Fruit fly (Drosophila melanogaster) whole organism, embryonic: ENCODE data around the gene CG33172.

ENCODE experiments used
- Aef1 ChIP-seq: fragments of 200-800 bp; sonication (Bioruptor generic); IDR thresholded peaks from 3 replicates; pipeline ENCODE4 v1.3.6; 2022; ENCODE audit warnings: missing biosample characterization, missing genetic modification characterization
- Awh ChIP-seq: fragments of 200-800 bp; sonication (Bioruptor generic); IDR thresholded peaks from 2 replicates; pipeline ENCODE4, ENCODE4 v1.3.6; 2022; ENCODE audit warnings: missing biosample characterization, missing genetic modification characterization
- CG10366 ChIP-seq: fragments of 200-800 bp; sonication (Bioruptor generic); IDR thresholded peaks from 2 replicates; pipeline ENCODE4 v1.3.6; 2022; ENCODE audit warnings: missing biosample characterization, missing genetic modification characterization
- CG10979 ChIP-seq: fragments of 200-800 bp; sonication (Bioruptor generic); optimal IDR thresholded peaks from 2 replicates; lab custom pipeline; 2018; ENCODE audit warnings: missing biosample characterization, mild to moderate bottlenecking, missing genetic modification characterization, moderate library complexity
- CG11456 ChIP-seq: fragments of 200-800 bp; sonication (Bioruptor generic); IDR thresholded peaks from 3 replicates; pipeline ENCODE4 v1.3.6; 2022; ENCODE audit warnings: missing biosample characterization, missing genetic modification characterization
- CG14710 ChIP-seq: fragments of 200-800 bp; sonication (Bioruptor generic); optimal IDR thresholded peaks from 3 replicates; lab custom pipeline; 2019; ENCODE audit warnings: missing biosample characterization, mild to moderate bottlenecking, missing genetic modification characterization, moderate library complexity
- CG14965 ChIP-seq: fragments of 200-800 bp; sonication (Bioruptor generic); optimal IDR thresholded peaks from 2 replicates; lab custom pipeline; 2016; ENCODE audit warnings: missing biosample characterization, missing genetic modification characterization, borderline replicate concordance
- CG16779 ChIP-seq: fragments of 200-800 bp; sonication (Bioruptor generic); IDR thresholded peaks from 2 replicates; pipeline ENCODE4 v1.3.6; 2022; ENCODE audit warnings: missing biosample characterization, missing genetic modification characterization
- CG17186 ChIP-seq: fragments of 200-800 bp; sonication (Bioruptor generic); optimal IDR thresholded peaks from 3 replicates; lab custom pipeline; 2017; ENCODE audit warnings: missing biosample characterization, missing genetic modification reagents, missing genetic modification characterization
- CG2129 ChIP-seq: fragments of 200-800 bp; sonication (Bioruptor generic); IDR thresholded peaks from 2 replicates; pipeline ENCODE4 v1.3.6; 2022; ENCODE audit warnings: missing biosample characterization, missing genetic modification characterization; ENCODE audit not compliant: partially characterized antibody
- CG2875 ChIP-seq: fragments of 200-800 bp; sonication (Bioruptor generic); optimal IDR thresholded peaks from 2 replicates; lab custom pipeline; 2017; ENCODE audit warnings: missing biosample characterization, mild to moderate bottlenecking, missing genetic modification characterization, missing genetic modification reagents
- CG30431 ChIP-seq: fragments of 200-800 bp; sonication (Bioruptor generic); optimal IDR thresholded peaks from 2 replicates; lab custom pipeline; 2017; ENCODE audit warnings: missing biosample characterization, missing genetic modification characterization
- CG3726 ChIP-seq: fragments of 200-800 bp; sonication (Bioruptor generic); IDR thresholded peaks from 3 replicates; pipeline ENCODE4, ENCODE4 v1.3.6; 2022; ENCODE audit warnings: missing biosample characterization, missing genetic modification characterization
- CG4282 ChIP-seq: fragments of 200-800 bp; sonication (Bioruptor generic); optimal IDR thresholded peaks from 2 replicates; lab custom pipeline; 2016; ENCODE audit warnings: missing biosample characterization, missing genetic modification characterization
- CG6689 ChIP-seq: fragments of 200-800 bp; sonication (Bioruptor generic); IDR thresholded peaks from 2 replicates; pipeline ENCODE4 v1.3.6; 2022; ENCODE audit warnings: missing biosample characterization, missing genetic modification characterization
- CG6854 ChIP-seq: fragments of 200-800 bp; sonication (Bioruptor generic); optimal IDR thresholded peaks from 3 replicates; lab custom pipeline; 2017; ENCODE audit warnings: missing biosample characterization, mild to moderate bottlenecking, missing genetic modification characterization
- CG7372 ChIP-seq: fragments of 200-800 bp; sonication (Bioruptor generic); IDR thresholded peaks from 2 replicates; pipeline ENCODE4 v1.3.6; 2022; ENCODE audit warnings: missing biosample characterization, missing genetic modification characterization
- CG7556 ChIP-seq: fragments of 200-800 bp; sonication (Bioruptor generic); optimal IDR thresholded peaks from 2 replicates; lab custom pipeline; 2017; ENCODE audit warnings: missing biosample characterization, mild to moderate bottlenecking, missing genetic modification characterization
- CG8359 ChIP-seq: fragments of 200-800 bp; sonication (Bioruptor generic); optimal IDR thresholded peaks from 2 replicates; lab custom pipeline; 2017; ENCODE audit warnings: missing biosample characterization, mild to moderate bottlenecking, missing genetic modification characterization, borderline replicate concordance
- CG8944 ChIP-seq: fragments of 200-800 bp; sonication (Bioruptor generic); optimal IDR thresholded peaks from 3 replicates; lab custom pipeline; 2016; ENCODE audit warnings: missing biosample characterization, missing genetic modification characterization
- CTCF ChIP-seq: fragments of 200-800 bp; sonication (Bioruptor generic); optimal IDR thresholded peaks from 2 replicates; lab custom pipeline; 2017; ENCODE audit warnings: missing biosample characterization, mild to moderate bottlenecking, missing genetic modification characterization, moderate library complexity
- ERR ChIP-seq: fragments of 200-800 bp; sonication (Bioruptor generic); optimal IDR thresholded peaks from 2 replicates; lab custom pipeline; 2016; ENCODE audit warnings: missing biosample characterization, missing genetic modification characterization
- Eip74EF ChIP-seq, 2 experiments: fragments of 200-800 bp in 1 of 2; fragments of >200 bp in 1 of 2; sonication (Bioruptor generic) in 1 of 2; optimal IDR thresholded peaks; 2 replicates each; lab custom pipeline; 2017 to 2019; ENCODE audit warnings: missing biosample characterization in 2 of 2, missing genetic modification characterization in 2 of 2, mild to moderate bottlenecking in 1 of 2, moderate library complexity in 1 of 2
- Fer3 ChIP-seq: fragments of 200-800 bp; sonication (Bioruptor generic); optimal IDR thresholded peaks from 2 replicates; lab custom pipeline; 2018; ENCODE audit warnings: missing biosample characterization, mild to moderate bottlenecking, missing genetic modification characterization, moderate library complexity
- Gug ChIP-seq: fragments of 200-800 bp; sonication (Bioruptor generic); IDR thresholded peaks from 4 replicates; pipeline ENCODE4 v1.3.6; 2022; ENCODE audit warnings: missing biosample characterization, missing genetic modification characterization
- Kr ChIP-seq: fragments of 200-800 bp; sonication (Bioruptor generic); optimal IDR thresholded peaks from 2 replicates; lab custom pipeline; 2017; ENCODE audit warnings: missing biosample characterization, mild to moderate bottlenecking, missing genetic modification characterization
- Meics ChIP-seq: fragments of 200-800 bp; sonication (Bioruptor generic); optimal IDR thresholded peaks from 2 replicates; lab custom pipeline; 2017; ENCODE audit warnings: missing biosample characterization, mild to moderate bottlenecking, missing genetic modification characterization
- Opbp ChIP-seq: fragments of 200-800 bp; sonication (Bioruptor generic); IDR thresholded peaks from 3 replicates; pipeline ENCODE4 v1.3.6; 2022; ENCODE audit warnings: missing biosample characterization, missing genetic modification characterization; ENCODE audit not compliant: partially characterized antibody
- PHDP ChIP-seq: fragments of 200-800 bp; sonication (Bioruptor generic); optimal IDR thresholded peaks from 3 replicates; lab custom pipeline; 2018; ENCODE audit warnings: missing biosample characterization, mild to moderate bottlenecking, missing genetic modification characterization, moderate library complexity
- Usf ChIP-seq: fragments of 200-800 bp; sonication (Bioruptor generic); optimal IDR thresholded peaks from 2 replicates; lab custom pipeline; 2017; ENCODE audit warnings: missing genotype, missing biosample characterization, missing genetic modification characterization
- Vsx1 ChIP-seq: fragments of 200-800 bp; sonication (Bioruptor generic); optimal IDR thresholded peaks from 2 replicates; lab custom pipeline; 2017; ENCODE audit warnings: missing biosample characterization, mild to moderate bottlenecking, missing genetic modification characterization, missing genetic modification reagents
- amos ChIP-seq: fragments of 200-800 bp; sonication (Bioruptor generic); IDR thresholded peaks from 2 replicates; pipeline ENCODE4 v1.3.6; 2022; ENCODE audit warnings: missing biosample characterization, missing genetic modification characterization; ENCODE audit not compliant: partially characterized antibody
- ase ChIP-seq: fragments of 200-800 bp; sonication (Bioruptor generic); IDR thresholded peaks from 3 replicates; pipeline ENCODE4 v1.3.6; 2022; ENCODE audit warnings: missing biosample characterization, missing genetic modification characterization
- ato ChIP-seq: fragments of 200-800 bp; sonication (Bioruptor generic); IDR thresholded peaks from 2 replicates; pipeline ENCODE4 v1.3.6; 2022; ENCODE audit warnings: missing biosample characterization, missing genetic modification characterization; ENCODE audit not compliant: partially characterized antibody
- cad ChIP-seq: fragments of >200 bp; optimal IDR thresholded peaks from 2 replicates; lab custom pipeline; 2017; ENCODE audit warnings: missing biosample characterization, missing genetic modification characterization
- chif ChIP-seq, 2 experiments: fragments of 200-800 bp; sonication (Bioruptor generic); optimal IDR thresholded peaks; 3 replicates each; lab custom pipeline; 2016; ENCODE audit warnings: missing biosample characterization in 2 of 2, missing genetic modification characterization in 2 of 2
- disco-r ChIP-seq: fragments of 200-800 bp; sonication (Bioruptor generic); optimal IDR thresholded peaks from 2 replicates; lab custom pipeline; 2016; ENCODE audit warnings: missing biosample characterization, missing genetic modification characterization
- dm ChIP-seq: fragments of 200-800 bp; sonication (Bioruptor generic); optimal IDR thresholded peaks from 3 replicates; lab custom pipeline; 2016; ENCODE audit warnings: missing biosample characterization, missing genetic modification characterization
- fd102C ChIP-seq: fragments of 200-800 bp; sonication (Bioruptor generic); optimal IDR thresholded peaks from 2 replicates; lab custom pipeline; 2018; ENCODE audit warnings: missing biosample characterization, mild to moderate bottlenecking, missing genetic modification characterization, moderate library complexity
- gsb-n ChIP-seq: fragments of 200-800 bp; sonication (Bioruptor generic); optimal IDR thresholded peaks from 3 replicates; lab custom pipeline; 2018; ENCODE audit warnings: missing biosample characterization, mild to moderate bottlenecking, missing genetic modification characterization
- insv ChIP-seq, 2 experiments: fragments of 200-800 bp; sonication (Bioruptor generic); optimal IDR thresholded peaks; 3 replicates each; lab custom pipeline; 2016 to 2018; ENCODE audit warnings: missing biosample characterization in 2 of 2, missing genetic modification characterization in 2 of 2
- mam ChIP-seq: fragments of 200-800 bp; sonication (Bioruptor generic); optimal IDR thresholded peaks from 3 replicates; lab custom pipeline; 2016; ENCODE audit warnings: missing biosample characterization, missing genetic modification characterization
- nerfin-1 ChIP-seq: fragments of 200-800 bp; sonication (Bioruptor generic); optimal IDR thresholded peaks from 3 replicates; lab custom pipeline; 2019; ENCODE audit warnings: missing biosample characterization, mild to moderate bottlenecking, missing genetic modification characterization, moderate library complexity
- nerfin-2 ChIP-seq: fragments of 200-800 bp; sonication (Bioruptor generic); IDR thresholded peaks from 2 replicates; pipeline ENCODE4 v1.3.6; 2022; ENCODE audit warnings: missing biosample characterization, missing genetic modification characterization; ENCODE audit not compliant: partially characterized antibody
- pho ChIP-seq: fragments of 200-800 bp; sonication (Bioruptor generic); optimal IDR thresholded peaks from 2 replicates; lab custom pipeline; 2016; ENCODE audit warnings: missing biosample characterization, missing genetic modification characterization
- pzg ChIP-seq: fragments of 200-800 bp; sonication (Bioruptor generic); optimal IDR thresholded peaks from 3 replicates; lab custom pipeline; 2018; ENCODE audit warnings: missing biosample characterization, mild to moderate bottlenecking, missing genetic modification characterization, moderate library complexity
- repo ChIP-seq: fragments of 200-800 bp; sonication (Bioruptor generic); optimal IDR thresholded peaks from 2 replicates; lab custom pipeline; 2016; ENCODE audit warnings: missing biosample characterization, missing genetic modification characterization
- twi ChIP-seq: fragments of 200-800 bp; optimal IDR thresholded peaks from 2 replicates; lab custom pipeline; 2019; ENCODE audit warnings: missing biosample characterization, mild to moderate bottlenecking, missing genetic modification characterization, moderate library complexity
- wor ChIP-seq: fragments of 200-800 bp; sonication (Bioruptor generic); IDR thresholded peaks from 2 replicates; pipeline ENCODE4 v1.3.6; 2022; ENCODE audit warnings: missing biosample characterization, missing genetic modification characterization

The CG33172 gene

dm6 chrX:15788235-15789187 is 19.0 kb downstream of the CG33172 start, which contains the start of gene Rhp (continued):
- no peak for TF ChIP-seq repo (GFP tag; lab: Kevin White, UChicago)
- TF ChIP-seq CG17186 (GFP tag; lab: Kevin White, UChicago): no peak
- no peak for TF ChIP-seq CG6854 (GFP tag; lab: Kevin White, UChicago)
- TF ChIP-seq CG2875 (GFP tag; lab: Kevin White, UChicago): peak; percentile 46
- no peak for TF ChIP-seq Usf
- TF ChIP-seq CG8944 (GFP tag; lab: Kevin White, UChicago): no peak
- TF ChIP-seq chif (GFP tag; optimal IDR thresholded peaks at IDR 0.05; lab: Kevin White, UChicago): no peak
- no peak for TF ChIP-seq ase (GFP tag; lab: Robert Waterston, UW)
- TF ChIP-seq CG4282: no peak
- TF ChIP-seq CG6689: no peak
- TF ChIP-seq amos: peak; percentile 54; the same call in 1 of the 2 replicates
- peak; percentile 47 for TF ChIP-seq CG14710
- peak; percentile 25 for TF ChIP-seq CG8359 (GFP tag; lab: Kevin White, UChicago)
- no peak for TF ChIP-seq ERR (GFP tag; lab: Kevin White, UChicago)
- no peak for TF ChIP-seq ato (GFP tag; lab: Robert Waterston, UW)
- no peak for TF ChIP-seq CG7372 (GFP tag; lab: Robert Waterston, UW)
- TF ChIP-seq Eip74EF (GFP tag; optimal IDR thresholded peaks at IDR 0.05; lab: Kevin White, UChicago): peak in 1 of 2 experiments; percentile 17
- peak; percentile 55 for TF ChIP-seq Awh (GFP tag; lab: Robert Waterston, UW)
- peak; percentile 12 for TF ChIP-seq CG7556 (GFP tag; lab: Kevin White, UChicago)
- TF ChIP-seq pho (GFP tag; lab: Kevin White, UChicago): no peak
- no peak for TF ChIP-seq Gug (GFP tag; lab: Robert Waterston, UW)
- no peak for TF ChIP-seq CG11456 (GFP tag; lab: Robert Waterston, UW)
- no peak for TF ChIP-seq CG10979 (tag; lab: Kevin White, UChicago)
- no peak for TF ChIP-seq CG16779 (GFP tag; lab: Robert Waterston, UW)
- peak; percentile 51 for TF ChIP-seq Fer3 (tag; lab: Kevin White, UChicago)
- TF ChIP-seq CTCF (GFP tag; lab: Kevin White, UChicago): no peak
- TF ChIP-seq disco-r: no peak
- TF ChIP-seq CG10366 (GFP tag; lab: Robert Waterston, UW): no peak
- no peak for TF ChIP-seq Aef1
- TF ChIP-seq CG30431 (GFP tag; lab: Kevin White, UChicago): no peak
- no peak for TF ChIP-seq Vsx1
- TF ChIP-seq CG3726: no peak
- no peak for TF ChIP-seq wor (GFP tag; lab: Robert Waterston, UW)
- 0 out of 3 replicates have a peak, but pooled peaks have one; percentile 14 for TF ChIP-seq Opbp (GFP tag; lab: Robert Waterston, UW)
- no peak for TF ChIP-seq CG2129 (GFP tag; lab: Robert Waterston, UW)
- TF ChIP-seq nerfin-1 (tag; lab: Kevin White, UChicago): peak; percentile 49
- no peak for TF ChIP-seq mam
- peak; percentile 71 for TF ChIP-seq PHDP (tag; lab: Kevin White, UChicago)
- no peak for TF ChIP-seq nerfin-2 (GFP tag; lab: Robert Waterston, UW)
- peak; percentile 51 for TF ChIP-seq Meics
- no peak for TF ChIP-seq insv (GFP tag; optimal IDR thresholded peaks at IDR 0.05; lab: Kevin White, UChicago)
- TF ChIP-seq CG14965: no peak
- TF ChIP-seq gsb-n: peak; percentile 46
- TF ChIP-seq pzg (GFP tag; lab: Kevin White, UChicago): peak; percentile 37
- TF ChIP-seq Kr (GFP tag; lab: Kevin White, UChicago): no peak
- TF ChIP-seq dm (GFP tag; lab: Kevin White, UChicago): no peak
- no peak for TF ChIP-seq twi (tag; lab: Kevin White, UChicago)
- TF ChIP-seq cad: no peak
- no peak for TF ChIP-seq fd102C (GFP tag; lab: Kevin White, UChicago)
